Fruit fly (Drosophila melanogaster) whole organism, wandering third instar larva: ENCODE data around the gene CG13699.
A peak's percentile ranks its signal among the peaks of the same experiment; 100 is the strongest.

ENCODE experiments used
- Abd-B ChIP-seq: fragments of >200 bp; optimal IDR thresholded peaks from 2 replicates; lab custom pipeline; 2017; ENCODE audit warnings: missing biosample characterization, missing genetic modification characterization
- CG32264 ChIP-seq: fragments of 200-800 bp; sonication (Bioruptor generic); optimal IDR thresholded peaks from 2 replicates; lab custom pipeline; 2016; ENCODE audit warnings: missing biosample characterization, missing genetic modification characterization
- CG9705 ChIP-seq: fragments of 200-800 bp; sonication (Bioruptor generic); optimal IDR thresholded peaks from 2 replicates; lab custom pipeline; 2018; ENCODE audit warnings: missing biosample characterization, mild to moderate bottlenecking, missing genetic modification characterization
- CrebA ChIP-seq: fragments of 200-800 bp; sonication (Bioruptor generic); optimal IDR thresholded peaks from 2 replicates; lab custom pipeline; 2016; ENCODE audit warnings: missing biosample characterization, mild to moderate bottlenecking, missing genetic modification characterization, borderline replicate concordance
- Dfd ChIP-seq: fragments of >200 bp; optimal IDR thresholded peaks from 2 replicates; lab custom pipeline; 2017; ENCODE audit warnings: missing biosample characterization, missing genetic modification characterization
- Dif ChIP-seq: fragments of 200-275, 200-300 bp; sonication (Bioruptor generic); optimal IDR thresholded peaks from 2 replicates; lab custom pipeline; 2018; ENCODE audit warnings: missing biosample characterization, missing genetic modification characterization; ENCODE audit not compliant: partially characterized antibody
- HLH106 ChIP-seq: fragments of 200-800 bp; optimal IDR thresholded peaks from 3 replicates; lab custom pipeline; 2019; ENCODE audit warnings: missing biosample characterization, mild to moderate bottlenecking, missing genetic modification characterization, moderate library complexity
- Hnf4 ChIP-seq: fragments of 200-800 bp; sonication (Bioruptor generic); optimal IDR thresholded peaks from 2 replicates; lab custom pipeline; 2016; ENCODE audit warnings: missing biosample characterization, mild to moderate bottlenecking, missing genetic modification characterization
- Hr83 ChIP-seq: fragments of 200-300 bp; sonication (Bioruptor generic); optimal IDR thresholded peaks from 2 replicates; lab custom pipeline; 2016; ENCODE audit warnings: missing biosample characterization, mild to moderate bottlenecking, missing genetic modification characterization, moderate library complexity; ENCODE audit not compliant: poor library complexity, severe bottlenecking
- Jra ChIP-seq: sonication (Bioruptor generic); optimal IDR thresholded peaks from 2 replicates; lab custom pipeline; 2016; ENCODE audit warnings: missing biosample characterization, missing genetic modification characterization
- Mio ChIP-seq: sonication (Bioruptor generic); optimal IDR thresholded peaks from 2 replicates; lab custom pipeline; 2016; ENCODE audit warnings: missing biosample characterization, missing genetic modification characterization
- Myc ChIP-seq: fragments of >200 bp; optimal IDR thresholded peaks from 2 replicates; lab custom pipeline; 2017
- N ChIP-seq: fragments of >200 bp; optimal IDR thresholded peaks from 2 replicates; lab custom pipeline; 2018; ENCODE audit warnings: missing biosample characterization, missing external identifiers, missing genetic modification characterization
- OdsH ChIP-seq: fragments of 200-800 bp; sonication (Bioruptor generic); optimal IDR thresholded peaks from 2 replicates; lab custom pipeline; 2016; ENCODE audit warnings: missing biosample characterization, mild to moderate bottlenecking, missing genetic modification characterization
- Rel ChIP-seq, 2 experiments: fragments of 200-800 bp; sonication (Bioruptor generic) in 1 of 2; optimal IDR thresholded peaks; 2 replicates in 1 of 2; 3 replicates in 1 of 2; lab custom pipeline; 2016 to 2019; ENCODE audit warnings: mild to moderate bottlenecking in 2 of 2, missing biosample characterization in 2 of 2, missing genetic modification characterization in 2 of 2, moderate library complexity in 1 of 2
- Sp1 ChIP-seq: fragments of 200-800 bp; sonication (Bioruptor generic); optimal IDR thresholded peaks from 3 replicates; lab custom pipeline; 2019; ENCODE audit warnings: missing biosample characterization, mild to moderate bottlenecking, missing genetic modification characterization, moderate library complexity
- Vsx2 ChIP-seq: fragments of 200-300, 225-300 bp; sonication (Bioruptor generic); optimal IDR thresholded peaks from 2 replicates; lab custom pipeline; 2018; ENCODE audit warnings: missing biosample characterization, missing genetic modification characterization; ENCODE audit not compliant: partially characterized antibody
- br ChIP-seq: fragments of 200-800 bp; sonication (Bioruptor generic); optimal IDR thresholded peaks from 2 replicates; lab custom pipeline; 2016; ENCODE audit warnings: missing biosample characterization, missing genetic modification characterization
- dl ChIP-seq, 2 experiments: fragments of 175-275, 200-275 bp in 1 of 2; fragments of 200-275 bp in 1 of 2; sonication (Bioruptor generic); optimal IDR thresholded peaks; lab custom pipeline; 2018; ENCODE audit warnings: mild to moderate bottlenecking in 2 of 2, missing biosample characterization in 2 of 2, missing genetic modification characterization in 2 of 2, moderate library complexity in 2 of 2; ENCODE audit not compliant: partially characterized antibody in 2 of 2, insufficient read depth in 1 of 2
- dmrt93B ChIP-seq: fragments of 200-800 bp; sonication (Bioruptor generic); optimal IDR thresholded peaks from 2 replicates; lab custom pipeline; 2018; ENCODE audit warnings: missing biosample characterization, mild to moderate bottlenecking, missing genetic modification characterization
- dsf ChIP-seq: sonication (Bioruptor generic); optimal IDR thresholded peaks from 2 replicates; lab custom pipeline; 2016; ENCODE audit warnings: missing biosample characterization, missing genetic modification characterization, borderline replicate concordance
- ey ChIP-seq: fragments of 200-800 bp; sonication (Bioruptor generic); optimal IDR thresholded peaks from 2 replicates; lab custom pipeline; 2016; ENCODE audit warnings: missing biosample characterization, missing genetic modification characterization
- foxo ChIP-seq, 2 experiments: fragments of 200-800 bp; sonication (Bioruptor generic); optimal IDR thresholded peaks; 2 replicates in 1 of 2; 3 replicates in 1 of 2; lab custom pipeline; 2016 to 2017; ENCODE audit warnings: missing biosample characterization in 2 of 2, missing genetic modification characterization in 2 of 2
- fru ChIP-seq: fragments of 200-800 bp; sonication (Bioruptor generic); optimal IDR thresholded peaks from 3 replicates; lab custom pipeline; 2016; ENCODE audit warnings: missing biosample characterization, mild to moderate bottlenecking, missing genetic modification characterization
- h ChIP-seq: fragments of 200-800 bp; sonication (Bioruptor generic); optimal IDR thresholded peaks from 3 replicates; lab custom pipeline; 2016; ENCODE audit warnings: missing biosample characterization, mild to moderate bottlenecking, missing genetic modification characterization
- jim ChIP-seq: fragments of 175-275, 200-325 bp; sonication (Bioruptor generic); optimal IDR thresholded peaks from 2 replicates; lab custom pipeline; 2016; ENCODE audit warnings: missing biosample characterization, mild to moderate bottlenecking, missing genetic modification characterization
- lola ChIP-seq: fragments of >200 bp; optimal IDR thresholded peaks from 2 replicates; lab custom pipeline; 2017; ENCODE audit warnings: missing biosample characterization, missing genetic modification characterization
- pan ChIP-seq: fragments of >200 bp; optimal IDR thresholded peaks from 2 replicates; lab custom pipeline; 2017
- psq ChIP-seq: fragments of 200-800 bp; sonication (Bioruptor generic); optimal IDR thresholded peaks from 3 replicates; lab custom pipeline; 2017; ENCODE audit warnings: missing biosample characterization, mild to moderate bottlenecking, missing genetic modification characterization, moderate library complexity
- rgr ChIP-seq: fragments of 200-800 bp; sonication (Bioruptor generic); optimal IDR thresholded peaks from 3 replicates; lab custom pipeline; 2016; ENCODE audit warnings: missing biosample characterization, mild to moderate bottlenecking, missing genetic modification characterization
- sage ChIP-seq: fragments of 200-800 bp; sonication (Bioruptor generic); optimal IDR thresholded peaks from 2 replicates; lab custom pipeline; 2016; ENCODE audit warnings: missing biosample characterization, mild to moderate bottlenecking, missing genetic modification characterization
- sv ChIP-seq: fragments of 200-800 bp; sonication (Bioruptor generic); optimal IDR thresholded peaks from 3 replicates; lab custom pipeline; 2016; ENCODE audit warnings: missing biosample characterization, missing genetic modification characterization
- tai ChIP-seq: sonication (Bioruptor generic); optimal IDR thresholded peaks from 2 replicates; lab custom pipeline; 2016; ENCODE audit warnings: missing biosample characterization, missing genetic modification characterization
- usp ChIP-seq: fragments of >200 bp; optimal IDR thresholded peaks from 2 replicates; lab custom pipeline; 2017; ENCODE audit warnings: missing biosample characterization, missing genetic modification characterization

The CG13699 gene

DNA sequence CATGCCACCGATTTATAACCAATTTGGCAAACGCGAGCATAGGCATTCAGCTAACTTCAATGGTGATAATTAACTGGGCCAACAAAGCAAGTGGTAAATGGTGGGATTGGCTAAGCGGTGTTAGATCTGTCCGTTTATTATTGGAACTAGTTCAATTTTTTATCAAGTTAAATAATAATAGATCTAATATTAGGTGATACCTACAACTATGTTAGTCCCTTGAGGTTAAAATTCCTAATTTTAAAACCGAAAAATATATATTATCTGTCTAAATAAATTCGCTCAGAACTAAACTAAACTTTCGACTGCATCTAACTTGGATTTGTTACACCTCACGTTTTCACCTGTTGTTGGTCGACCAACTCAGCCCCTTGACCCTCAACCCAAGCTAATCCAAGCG, 14.7 kb downstream of the CG13699 start:
- TF ChIP-seq ey (GFP tag; lab: Kevin White, UChicago), result no peak
- TF ChIP-seq N, result no peak
- no peak for TF ChIP-seq br (GFP tag; lab: Kevin White, UChicago)
- no peak for TF ChIP-seq foxo (GFP tag; optimal IDR thresholded peaks at IDR 0.05; lab: Kevin White, UChicago)
- TF ChIP-seq jim (GFP tag; lab: Kevin White, UChicago), result no peak
- no peak for TF ChIP-seq dmrt93B (GFP tag; lab: Kevin White, UChicago)
- no peak for TF ChIP-seq Myc
- no peak for TF ChIP-seq Jra
- TF ChIP-seq lola (GFP tag; lab: Kevin White, UChicago), result no peak
- no peak for TF ChIP-seq Dfd (GFP tag; lab: Kevin White, UChicago)
- no peak for TF ChIP-seq Mio (GFP tag; lab: Kevin White, UChicago)
- TF ChIP-seq sv (GFP tag; lab: Kevin White, UChicago), result no peak
- TF ChIP-seq dsf (GFP tag; lab: Kevin White, UChicago), result no peak
- no peak for TF ChIP-seq CrebA (GFP tag; lab: Kevin White, UChicago)
- TF ChIP-seq CG9705 (GFP tag; lab: Kevin White, UChicago), result no peak
- TF ChIP-seq h (GFP tag; lab: Kevin White, UChicago), result no peak
- TF ChIP-seq Sp1, result no peak
- TF ChIP-seq Abd-B, result no peak
- no peak for TF ChIP-seq CG32264 (GFP tag; lab: Kevin White, UChicago)
- no peak for TF ChIP-seq sage (GFP tag; lab: Kevin White, UChicago)

DNA sequence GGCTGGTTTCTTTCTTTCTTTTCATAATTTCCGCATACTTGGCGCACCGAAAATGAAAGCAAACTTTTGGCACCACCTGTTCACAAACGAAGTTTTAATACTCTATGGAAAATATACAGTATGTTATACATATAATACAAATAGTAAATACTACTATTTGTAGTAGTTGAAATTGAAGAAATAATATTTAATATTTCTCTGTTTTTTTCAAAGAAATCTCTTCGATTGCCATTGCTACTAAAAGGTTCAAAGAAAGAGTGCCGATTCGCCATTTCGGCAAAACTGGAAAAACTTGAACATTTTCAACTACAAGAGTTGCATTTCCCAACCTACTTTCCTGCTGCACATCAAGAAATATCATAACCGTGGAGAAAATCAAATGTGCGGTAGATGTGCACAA, 15.5 kb downstream of the CG13699 start:
- TF ChIP-seq Hr83 (no peak), Vsx2 (GFP tag; lab: Kevin White, UChicago) (no peak), Dif (no peak), psq (GFP tag; lab: Kevin White, UChicago) (no peak), Mio (GFP tag; lab: Kevin White, UChicago) (no peak), foxo (GFP tag; optimal IDR thresholded peaks at IDR 0.05; lab: Kevin White, UChicago) (no peak), lola (GFP tag; lab: Kevin White, UChicago) (no peak), CrebA (GFP tag; lab: Kevin White, UChicago) (no peak), HLH106 (tag; lab: Kevin White, UChicago) (no peak), sv (GFP tag; lab: Kevin White, UChicago) (no peak)
- TF ChIP-seq, all 38 proteins: peak for 0

DNA sequence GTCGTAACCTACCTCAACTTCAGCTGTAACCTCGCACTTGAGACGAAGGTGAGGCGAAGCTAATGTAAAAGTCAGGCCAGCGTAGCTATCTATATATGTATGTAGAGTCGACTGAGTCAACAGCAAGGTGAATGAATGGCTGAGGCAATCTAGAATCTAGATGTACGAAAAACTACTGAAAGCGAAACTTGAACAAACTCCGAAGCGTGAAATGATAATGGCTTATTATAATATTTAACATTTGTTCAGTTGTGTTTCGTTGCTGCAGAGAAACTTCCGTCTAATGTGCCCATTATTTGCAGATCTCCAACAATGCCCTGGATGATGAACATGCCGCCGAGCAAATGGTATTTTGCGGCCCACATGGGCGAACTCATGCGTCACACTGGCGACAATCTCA, 17.7 kb downstream of the CG13699 start:
- no peak for TF ChIP-seq jim (GFP tag; lab: Kevin White, UChicago)
- no peak for TF ChIP-seq foxo (GFP tag; optimal IDR thresholded peaks at IDR 0.05; lab: Kevin White, UChicago)
- TF ChIP-seq HLH106 (tag; lab: Kevin White, UChicago), result no peak
- TF ChIP-seq dsf (GFP tag; lab: Kevin White, UChicago), result no peak
- TF ChIP-seq Abd-B, result no peak

DNA sequence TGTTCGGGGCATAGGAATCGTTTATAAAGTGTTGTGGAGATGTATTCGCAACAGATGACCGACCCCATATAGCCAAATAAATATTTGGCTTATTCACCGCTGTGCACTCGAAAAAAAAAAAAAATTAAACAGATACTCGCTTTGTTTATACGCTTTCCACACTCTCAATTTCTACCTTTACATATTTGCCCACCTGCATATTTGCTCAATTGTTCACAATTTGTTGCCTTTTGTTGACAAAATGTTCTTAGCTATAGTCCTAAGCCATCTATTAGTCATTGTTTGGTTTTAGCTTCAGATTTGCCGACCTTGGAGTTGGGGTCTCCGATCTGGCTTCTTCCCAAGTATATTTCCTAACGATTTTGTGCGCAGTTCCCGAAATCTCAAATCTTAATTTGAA, 19.4 kb downstream of the CG13699 start:
- TF ChIP-seq pan (lab: Kevin White, UChicago) (no peak), Hr83 (peak; percentile 34), Hnf4 (peak; percentile 40), rgr (peak; percentile 68), CG9705 (GFP tag; lab: Kevin White, UChicago) (no peak), foxo (GFP tag; optimal IDR thresholded peaks at IDR 0.05; lab: Kevin White, UChicago) (peak in 1 of 2 experiments; percentile 39), tai (GFP tag; lab: Kevin White, UChicago) (peak; percentile 45), ey (GFP tag; lab: Kevin White, UChicago) (peak; percentile 31), CrebA (GFP tag; lab: Kevin White, UChicago) (no peak), OdsH (GFP tag; lab: Kevin White, UChicago) (peak; percentile 55), jim (GFP tag; lab: Kevin White, UChicago) (no peak), Sp1 (no peak), fru (GFP tag; lab: Kevin White, UChicago) (peak; percentile 24), h (GFP tag; lab: Kevin White, UChicago) (peak; percentile 83)

DNA sequence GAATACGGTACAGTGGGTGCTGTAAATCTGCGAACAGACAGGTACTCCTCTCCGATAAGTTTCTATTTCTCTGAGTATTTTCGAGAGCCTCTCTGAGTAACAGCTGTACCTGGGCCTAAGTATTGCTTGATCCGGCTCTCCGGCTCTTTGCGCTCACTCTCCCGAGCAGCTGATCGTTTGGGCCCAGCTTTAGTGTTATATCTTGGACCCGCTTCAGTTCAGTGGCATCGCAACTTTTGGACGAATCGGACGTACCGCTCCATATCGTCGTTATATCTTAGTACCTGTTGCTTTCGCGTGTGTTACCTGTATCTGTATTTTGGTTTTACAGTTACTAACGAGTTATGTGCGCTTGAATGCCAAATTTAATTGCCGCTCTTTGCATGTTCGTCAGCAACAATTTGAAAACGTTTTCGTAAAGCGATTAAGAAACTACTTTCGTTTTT, 23.1 kb downstream of the CG13699 start, which contains the start of gene geko:
Gene geko (plus strand): TSS at position 219 of the 446 bp plus-strand sequence.
- TF ChIP-seq sage (GFP tag; lab: Kevin White, UChicago) (no peak), dl (GFP tag; optimal IDR thresholded peaks at IDR 0.05; lab: Kevin White, UChicago; ENCODE audit: insufficient read depth in 1 of 2, partially characterized antibody in 2 of 2) (peak; percentile 14 to 63), Vsx2 (GFP tag; lab: Kevin White, UChicago) (no peak), lola (GFP tag; lab: Kevin White, UChicago) (no peak), CrebA (GFP tag; lab: Kevin White, UChicago) (peak; percentile 38), Rel (GFP tag; optimal IDR thresholded peaks at IDR 0.05; lab: Kevin White, UChicago) (no peak), Rel (tag; optimal IDR thresholded peaks at IDR 0.05; lab: Kevin White, UChicago) (no peak), ey (GFP tag; lab: Kevin White, UChicago) (no peak), N (no peak), Hnf4 (peak; percentile 10), Myc (no peak), CG32264 (GFP tag; lab: Kevin White, UChicago) (no peak), Abd-B (no peak), tai (GFP tag; lab: Kevin White, UChicago) (peak; percentile 54), HLH106 (tag; lab: Kevin White, UChicago) (no peak), fru (GFP tag; lab: Kevin White, UChicago) (peak; percentile 10), Dif (peak; percentile 83), Hr83 (no peak), usp (GFP tag; lab: Kevin White, UChicago) (no peak), h (GFP tag; lab: Kevin White, UChicago) (no peak)
